Worm (Caenorhabditis elegans) whole organism, L4 larva: Measurements from ENCODE around the gene C08E3.13.
A peak's percentile ranks its signal among the peaks of the same experiment; 100 is the strongest.
"Not testable (repeated sequence)": the region's sequence is repeated elsewhere in the genome, so short reads cannot be mapped to it uniquely, and the experiment has no call there.

ENCODE experiments used
- D1046.2 ChIP-seq: fragments of 200-800 bp; sonication (Bioruptor generic); IDR thresholded peaks from 2 replicates; pipeline ENCODE4 v1.3.6; 2022; ENCODE audit warnings: missing genetic modification characterization, missing compliant biosample characterization
- F10B5.3 ChIP-seq: sonication (generic microtip); optimal IDR thresholded peaks from 2 replicates; lab custom pipeline; 2016; ENCODE audit warnings: mild to moderate bottlenecking, missing genetic modification characterization, missing compliant biosample characterization
- F44E2.7 ChIP-seq: fragments of 200-800 bp; sonication (Bioruptor generic); IDR thresholded peaks from 2 replicates; pipeline ENCODE4 v2.1.2; 2022; ENCODE audit warnings: missing genetic modification characterization, missing compliant biosample characterization
- T26A8.4 ChIP-seq: fragments of 200-800 bp; sonication (Bioruptor generic); IDR thresholded peaks from 2 replicates; pipeline ENCODE4 v1.3.6; 2022; ENCODE audit warnings: missing genetic modification characterization, missing compliant biosample characterization
- Y48G9A.11 ChIP-seq: fragments of 200-800 bp; sonication (Bioruptor generic); IDR thresholded peaks from 2 replicates; pipeline ENCODE4 v1.3.6; 2022; ENCODE audit warnings: missing genetic modification reagents, missing genetic modification characterization, missing compliant biosample characterization
- ZK337.2 ChIP-seq: fragments of 200-800 bp; sonication (Bioruptor generic); IDR thresholded peaks from 2 replicates; pipeline ENCODE4 v1.3.6; 2022; ENCODE audit warnings: missing genetic modification reagents, missing genetic modification characterization, missing compliant biosample characterization
- ceh-20 ChIP-seq: fragments of 200-800 bp; sonication (Bioruptor generic); IDR thresholded peaks from 2 replicates; pipeline ENCODE4 v1.3.6; 2022; ENCODE audit warnings: missing genetic modification reagents, missing genetic modification characterization, missing compliant biosample characterization
- daf-12 ChIP-seq: fragments of 150-350 bp; optimal IDR thresholded peaks from 2 replicates; lab custom pipeline; 2014; ENCODE audit warnings: missing biosample characterization, missing genetic modification reagents, missing genetic modification characterization
- daf-16 ChIP-seq, 3 experiments: sonication (generic microtip); optimal IDR thresholded peaks; 2 replicates each; lab custom pipeline; 2016 to 2017; ENCODE audit warnings: missing genetic modification characterization in 3 of 3, missing genetic modification reagents in 3 of 3, mild to moderate bottlenecking in 2 of 3, missing compliant biosample characterization in 2 of 3, missing biosample characterization in 1 of 3, moderate library complexity in 1 of 3
- dmd-6 ChIP-seq: fragments of 200-800 bp; sonication (Bioruptor generic); IDR thresholded peaks from 2 replicates; pipeline ENCODE4 v1.3.6; 2022; ENCODE audit warnings: missing genetic modification reagents, missing genetic modification characterization, missing compliant biosample characterization
- dmd-9 ChIP-seq: fragments of 200-800 bp; sonication (Bioruptor generic); IDR thresholded peaks from 2 replicates; pipeline ENCODE4 v1.3.6; 2022; ENCODE audit warnings: missing genetic modification reagents, missing genetic modification characterization, missing compliant biosample characterization
- duxl-1 ChIP-seq: sonication (generic microtip); optimal IDR thresholded peaks from 2 replicates; lab custom pipeline; 2016; ENCODE audit warnings: mild to moderate bottlenecking, missing genetic modification characterization, moderate library complexity, missing compliant biosample characterization; ENCODE audit not compliant: poor library complexity
- hlh-11 ChIP-seq: fragments of 200-800 bp; sonication (Bioruptor generic); optimal IDR thresholded peaks from 2 replicates; lab custom pipeline; 2018; ENCODE audit warnings: mild to moderate bottlenecking, missing genetic modification characterization, missing compliant biosample characterization
- hmg-1.1 ChIP-seq: fragments of 200-800 bp; sonication (Bioruptor generic); IDR thresholded peaks from 2 replicates; pipeline ENCODE4 v1.3.6; 2022; ENCODE audit warnings: missing genetic modification reagents, missing genetic modification characterization, missing compliant biosample characterization
- lim-7 ChIP-seq: fragments of 200-800 bp; sonication (Bioruptor generic); IDR thresholded peaks from 2 replicates; pipeline ENCODE4 v1.3.6; 2022; ENCODE audit warnings: missing genetic modification characterization, missing compliant biosample characterization
- lin-1 ChIP-seq: fragments of 200-800 bp; sonication (Bioruptor generic); IDR thresholded peaks from 2 replicates; pipeline ENCODE4 v1.3.6; 2022; ENCODE audit warnings: missing genetic modification reagents, missing genetic modification characterization, missing compliant biosample characterization
- lsy-2 ChIP-seq, 2 experiments: fragments of 150-350 bp in 1 of 2; sonication (generic microtip) in 1 of 2; optimal IDR thresholded peaks; 2 replicates each; lab custom pipeline; 2014 to 2017; ENCODE audit warnings: missing biosample characterization in 2 of 2, missing genetic modification characterization in 2 of 2
- madf-5 ChIP-seq, 2 experiments: fragments of 200-800 bp; sonication (Bioruptor generic); IDR thresholded peaks; 2 replicates each; pipeline ENCODE4 v1.3.6; 2022; ENCODE audit warnings: missing compliant biosample characterization in 2 of 2, missing genetic modification characterization in 2 of 2
- mdl-1 ChIP-seq, 2 experiments: fragments of 150-350 bp in 1 of 2; sonication (generic microtip) in 1 of 2; optimal IDR thresholded peaks; 2 replicates each; lab custom pipeline; 2014 to 2017; ENCODE audit warnings: missing biosample characterization in 2 of 2, missing genetic modification characterization in 2 of 2
- mes-2 ChIP-seq: sonication (generic microtip); optimal IDR thresholded peaks from 2 replicates; lab custom pipeline; 2016; ENCODE audit warnings: missing genotype, mild to moderate bottlenecking, missing genetic modification characterization, missing compliant biosample characterization; ENCODE audit not compliant: poor library complexity, severe bottlenecking
- nhr-25 ChIP-seq: sonication (generic microtip); optimal IDR thresholded peaks from 2 replicates; lab custom pipeline; 2017; ENCODE audit warnings: missing genetic modification characterization, mild to moderate bottlenecking, missing compliant biosample characterization, antibody characterized with exemption, moderate library complexity, borderline replicate concordance; ENCODE audit not compliant: insufficient read depth
- nhr-28 ChIP-seq: fragments of 150-350 bp; optimal IDR thresholded peaks from 2 replicates; lab custom pipeline; 2014; ENCODE audit warnings: missing biosample characterization, missing genetic modification characterization
- nhr-41 ChIP-seq: fragments of 200-800 bp; sonication (Bioruptor generic); IDR thresholded peaks from 2 replicates; pipeline ENCODE4 v1.3.6; 2022; ENCODE audit warnings: missing genetic modification reagents, missing genetic modification characterization, missing compliant biosample characterization
- nhr-48 ChIP-seq: sonication (generic microtip); optimal IDR thresholded peaks from 2 replicates; lab custom pipeline; 2016; ENCODE audit warnings: mild to moderate bottlenecking, missing genetic modification characterization, missing compliant biosample characterization
- php-3 ChIP-seq: fragments of 200-800 bp; sonication (Bioruptor generic); IDR thresholded peaks from 2 replicates; pipeline ENCODE4 v1.3.6; 2022; ENCODE audit warnings: missing genetic modification reagents, missing genetic modification characterization, missing compliant biosample characterization
- pqm-1 ChIP-seq: sonication (generic microtip); optimal IDR thresholded peaks from 2 replicates; lab custom pipeline; 2017; ENCODE audit warnings: missing biosample characterization, missing genetic modification characterization
- tra-1 ChIP-seq: fragments of 200-800 bp; sonication (Bioruptor generic); IDR thresholded peaks from 2 replicates; pipeline ENCODE4 v1.3.6; 2022; ENCODE audit warnings: missing genetic modification reagents, missing genetic modification characterization, missing compliant biosample characterization
- unc-62 ChIP-seq, 3 experiments: fragments of 150-350 bp in 1 of 3; sonication (generic microtip); optimal IDR thresholded peaks in 2 of 3; peaks in 1 of 3; 1 replicate in 1 of 3; 2 replicates in 2 of 3; lab custom pipeline; 2014 to 2017; ENCODE audit warnings: missing biosample characterization in 3 of 3, missing genetic modification characterization in 3 of 3, missing genetic modification reagents in 3 of 3, missing genotype in 1 of 3

C08E3.13 gene

DNA sequence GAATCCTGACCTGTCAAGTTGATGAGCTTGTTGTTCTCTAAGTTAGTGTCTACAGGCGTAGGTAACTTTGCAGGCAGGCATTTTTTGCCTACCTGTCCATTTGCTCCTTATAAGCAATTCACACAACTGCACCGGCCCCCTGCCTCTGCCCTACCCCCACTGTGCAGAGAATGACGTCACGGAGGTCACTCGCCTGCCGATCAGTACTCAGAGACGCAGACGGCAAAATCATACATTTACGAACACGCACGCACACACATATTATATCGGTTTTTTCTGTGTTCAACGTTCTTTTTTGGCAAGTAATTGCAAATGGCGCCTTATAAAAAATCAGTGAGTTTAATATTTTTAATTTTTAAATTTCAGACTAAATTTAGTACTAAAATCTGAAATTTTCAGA lies 31.4 kb upstream of the C08E3.13 start, which contains the start of gene duxl-1 (continued):
- TF ChIP-seq daf-12 (tag; lab: Kevin White, UChicago) = no peak
- peak in 1 of 2 experiments; percentile 81 for TF ChIP-seq unc-62 (GFP tag; optimal IDR thresholded peaks at IDR 0.05 in 1 of 2; lab: Kevin White, UChicago)
- no peak for TF ChIP-seq unc-62 (tag; optimal IDR thresholded peaks at IDR 0.05; lab: Kevin White, UChicago)
- no peak for TF ChIP-seq nhr-25
- no peak for TF ChIP-seq lim-7 (GFP tag; lab: Robert Waterston, UW)
- no peak for TF ChIP-seq F10B5.3 (tag; lab: Kevin White, UChicago)
- peak; percentile 16 for TF ChIP-seq pqm-1 (tag; lab: Kevin White, UChicago)
- peak; percentile 33; the same call in 1 of the 2 replicates for TF ChIP-seq hmg-1.1 (GFP tag; lab: Robert Waterston, UW)
- TF ChIP-seq nhr-48 (tag; lab: Kevin White, UChicago) = peak; percentile 6
- TF ChIP-seq ceh-20 (GFP tag; lab: Robert Waterston, UW) = no peak
- TF ChIP-seq madf-5 (GFP tag; IDR thresholded peaks at IDR 0.05; lab: Robert Waterston, UW) = no peak
- TF ChIP-seq D1046.2 (GFP tag; lab: Robert Waterston, UW) = no peak

- TF ChIP-seq F44E2.7 (GFP tag; lab: Robert Waterston, UW) = no peak
- TF ChIP-seq ZK337.2 (GFP tag; lab: Robert Waterston, UW) = no peak
- peak in 1 of 2 experiments; percentile 46 for TF ChIP-seq lsy-2 (tag; optimal IDR thresholded peaks at IDR 0.05; lab: Kevin White, UChicago)
- TF ChIP-seq dmd-6 (GFP tag; lab: Robert Waterston, UW) = no peak
- peak; percentile 51 for TF ChIP-seq mes-2
Measured at ce11 chrII:1662881-1663280, 30.8 kb upstream of the C08E3.13 start, which contains the start of gene ZC204.14. Gene ZC204.14, minus strand, starts transcription at chrII:1662949.

ce11 chrII:1661300-1661838 lies 29.3 kb upstream of the C08E3.13 start:
- TF ChIP-seq T26A8.4 (GFP tag; lab: Robert Waterston, UW) (0 out of 2 replicates have a peak, but pooled peaks have one; percentile 43), Y48G9A.11 (peak; percentile 72), D1046.2 (GFP tag; lab: Robert Waterston, UW) (0 out of 2 replicates have a peak, but pooled peaks have one; percentile 24), duxl-1 (peak; percentile 51), mes-2 (peak; percentile 26), hmg-1.1 (GFP tag; lab: Robert Waterston, UW) (peak; percentile 49), tra-1 (GFP tag; lab: Robert Waterston, UW) (0 out of 2 replicates have a peak, but pooled peaks have one; percentile 16), dmd-6 (GFP tag; lab: Robert Waterston, UW) (peak; percentile 23; the same call in 1 of the 2 replicates)

ce11 chrII:1660888-1661287 lies 28.8 kb upstream of the C08E3.13 start, which contains the start of gene ZC204.13:
Gene ZC204.13, minus strand, starts transcription at chrII:1660988.
- TF ChIP-seq mdl-1 (tag; optimal IDR thresholded peaks at IDR 0.05; lab: Kevin White, UChicago); pqm-1 (tag; lab: Kevin White, UChicago); nhr-25: not testable (repeated sequence)

DNA sequence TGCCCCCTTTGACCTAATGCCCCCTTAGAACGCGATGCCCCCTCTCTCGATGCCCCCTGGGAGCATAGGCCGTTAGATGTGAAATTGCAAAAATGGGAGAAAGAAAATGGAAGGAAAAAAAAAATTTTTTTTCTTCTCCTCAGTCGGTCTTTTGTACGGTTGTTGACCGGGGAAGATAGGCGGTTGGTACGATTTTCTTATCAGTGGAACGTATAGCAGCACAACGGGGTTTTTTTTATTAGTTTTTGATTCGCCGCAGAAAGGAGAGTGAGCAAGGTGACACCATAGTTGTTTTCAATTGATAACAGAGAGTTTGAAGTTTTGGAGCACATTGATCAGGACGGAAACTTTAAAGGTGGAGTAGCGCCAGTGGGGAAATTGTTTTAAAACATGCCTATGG lies 27.6 kb upstream of the C08E3.13 start:
- 0 out of 2 replicates have a peak, but pooled peaks have one; percentile 27 for TF ChIP-seq dmd-9 (GFP tag; lab: Robert Waterston, UW)
- TF ChIP-seq pqm-1 (tag; lab: Kevin White, UChicago) = peak; percentile 68
- peak; percentile 43; the same call in 1 of the 2 replicates for TF ChIP-seq lin-1 (GFP tag; lab: Robert Waterston, UW)
- TF ChIP-seq nhr-28 (tag; lab: Kevin White, UChicago) = peak; percentile 47
- peak; percentile 55; the same call in 1 of the 2 replicates for TF ChIP-seq tra-1 (GFP tag; lab: Robert Waterston, UW)
- TF ChIP-seq hlh-11 = peak; percentile 36
- TF ChIP-seq T26A8.4 (GFP tag; lab: Robert Waterston, UW) = 0 out of 2 replicates have a peak, but pooled peaks have one; percentile 45
- peak; percentile 88 for TF ChIP-seq dmd-6 (GFP tag; lab: Robert Waterston, UW)
- peak; percentile 70 for TF ChIP-seq php-3 (GFP tag; lab: Robert Waterston, UW)
- 0 out of 2 replicates have a peak, but pooled peaks have one; percentile 14 for TF ChIP-seq nhr-41 (GFP tag; lab: Robert Waterston, UW)
- not testable (repeated sequence) for TF ChIP-seq daf-16 (GFP tag; optimal IDR thresholded peaks at IDR 0.05; lab: Kevin White, UChicago)
- TF ChIP-seq daf-16 (tag; optimal IDR thresholded peaks at IDR 0.05; lab: Kevin White, UChicago) = peak; percentile 48
- TF ChIP-seq duxl-1 = peak; percentile 26
